Fruit fly (Drosophila melanogaster) whole organism, embryonic: ENCODE measurements around the gene Arp3.

Experiments used
- CG10267 ChIP-seq: fragments of 200-800 bp; sonication (Bioruptor generic); optimal IDR thresholded peaks from 2 replicates; lab custom pipeline; 2018; ENCODE audit warnings: missing biosample characterization, mild to moderate bottlenecking, missing genetic modification characterization, moderate library complexity
- CG10274 ChIP-seq: fragments of 200-800 bp; sonication (Bioruptor generic); optimal IDR thresholded peaks from 3 replicates; lab custom pipeline; 2017; ENCODE audit warnings: missing biosample characterization, mild to moderate bottlenecking, missing genetic modification characterization
- CG10543 ChIP-seq: fragments of 200-800 bp; sonication (Bioruptor generic); optimal IDR thresholded peaks from 3 replicates; lab custom pipeline; 2017; ENCODE audit warnings: missing biosample characterization, mild to moderate bottlenecking, missing genetic modification characterization, moderate library complexity
- CG10654 ChIP-seq: fragments of 200-800 bp; sonication (Bioruptor generic); optimal IDR thresholded peaks from 2 replicates; lab custom pipeline; 2016; ENCODE audit warnings: missing biosample characterization, missing genetic modification characterization
- CG12299 ChIP-seq: fragments of 200-800 bp; sonication (Bioruptor generic); optimal IDR thresholded peaks from 2 replicates; lab custom pipeline; 2018; ENCODE audit warnings: missing biosample characterization, mild to moderate bottlenecking, missing genetic modification characterization
- CG14050 ChIP-seq: fragments of 200-800 bp; sonication (Bioruptor generic); IDR thresholded peaks from 3 replicates; pipeline ENCODE4 v1.3.6; 2022; ENCODE audit warnings: missing biosample characterization, missing genetic modification characterization
- CG15011 ChIP-seq: fragments of 200-800 bp; sonication (Bioruptor generic); optimal IDR thresholded peaks from 3 replicates; lab custom pipeline; 2018; ENCODE audit warnings: missing biosample characterization, mild to moderate bottlenecking, missing genetic modification characterization
- CG15479 ChIP-seq: fragments of 200-800 bp; sonication (Bioruptor generic); optimal IDR thresholded peaks from 3 replicates; lab custom pipeline; 2019; ENCODE audit warnings: missing biosample characterization, mild to moderate bottlenecking, missing genetic modification characterization, moderate library complexity
- CG17568 ChIP-seq: fragments of 200-800 bp; sonication (Bioruptor generic); optimal IDR thresholded peaks from 2 replicates; lab custom pipeline; 2018; ENCODE audit warnings: missing biosample characterization, mild to moderate bottlenecking, missing genetic modification characterization, moderate library complexity
- CG18011 ChIP-seq: fragments of 200-800 bp; sonication (Bioruptor generic); optimal IDR thresholded peaks from 2 replicates; lab custom pipeline; 2017; ENCODE audit warnings: missing biosample characterization, missing genetic modification characterization, mild to moderate bottlenecking, moderate library complexity, missing genotype
- CG18599 ChIP-seq: fragments of 200-800 bp; sonication (Bioruptor generic); optimal IDR thresholded peaks from 3 replicates; lab custom pipeline; 2017; ENCODE audit warnings: missing biosample characterization, missing genetic modification characterization, mild to moderate bottlenecking, moderate library complexity, missing genetic modification reagents
- CG33213 ChIP-seq: fragments of 200-800 bp; sonication (Bioruptor generic); optimal IDR thresholded peaks from 3 replicates; lab custom pipeline; 2016; ENCODE audit warnings: missing biosample characterization, missing genetic modification characterization
- CG3407 ChIP-seq: fragments of 200-800 bp; sonication (Bioruptor generic); optimal IDR thresholded peaks from 2 replicates; lab custom pipeline; 2018; ENCODE audit warnings: missing biosample characterization, mild to moderate bottlenecking, missing genetic modification characterization
- CG42726 ChIP-seq: fragments of 200-800 bp; sonication (Bioruptor generic); IDR thresholded peaks from 2 replicates; pipeline ENCODE4 v1.3.6; 2022; ENCODE audit warnings: missing biosample characterization, missing genetic modification characterization; ENCODE audit not compliant: partially characterized antibody
- CG4360 ChIP-seq: fragments of 200-800 bp; sonication (Bioruptor generic); IDR thresholded peaks from 2 replicates; pipeline ENCODE4 v1.3.6; 2022; ENCODE audit warnings: missing biosample characterization, missing genetic modification characterization
- CG5180 ChIP-seq: fragments of 200-800 bp; sonication (Bioruptor generic); optimal IDR thresholded peaks from 3 replicates; lab custom pipeline; 2017; ENCODE audit warnings: missing biosample characterization, missing genetic modification characterization, mild to moderate bottlenecking, moderate library complexity, missing genetic modification reagents
- CG6175 ChIP-seq: fragments of 200-800 bp; sonication (Bioruptor generic); IDR thresholded peaks from 3 replicates; pipeline ENCODE4 v1.3.6; 2022; ENCODE audit warnings: missing biosample characterization, missing genetic modification characterization
- CG7556 ChIP-seq: fragments of 200-800 bp; sonication (Bioruptor generic); optimal IDR thresholded peaks from 2 replicates; lab custom pipeline; 2017; ENCODE audit warnings: missing biosample characterization, mild to moderate bottlenecking, missing genetic modification characterization
- CG8388 ChIP-seq: fragments of 200-800 bp; sonication (Bioruptor generic); optimal IDR thresholded peaks from 2 replicates; lab custom pipeline; 2019; ENCODE audit warnings: missing biosample characterization, mild to moderate bottlenecking, missing genetic modification characterization, moderate library complexity
- CG9609 ChIP-seq: fragments of 200-800 bp; sonication (Bioruptor generic); optimal IDR thresholded peaks from 3 replicates; lab custom pipeline; 2016; ENCODE audit warnings: missing biosample characterization, missing genetic modification characterization
- CG9797 ChIP-seq: fragments of 200-800 bp; sonication (Bioruptor generic); optimal IDR thresholded peaks from 3 replicates; lab custom pipeline; 2018; ENCODE audit warnings: missing biosample characterization, mild to moderate bottlenecking, missing genetic modification characterization
- Dad ChIP-seq: fragments of 200-800 bp; sonication (Bioruptor generic); optimal IDR thresholded peaks from 3 replicates; lab custom pipeline; 2016; ENCODE audit warnings: missing biosample characterization, missing genetic modification characterization
- Ets65A ChIP-seq: fragments of 200-800 bp; sonication (Bioruptor generic); peaks from one replicate; lab custom pipeline; 2016; ENCODE audit warnings: missing biosample characterization, missing genetic modification characterization
- Gug ChIP-seq: fragments of 200-800 bp; sonication (Bioruptor generic); IDR thresholded peaks from 4 replicates; pipeline ENCODE4 v1.3.6; 2022; ENCODE audit warnings: missing biosample characterization, missing genetic modification characterization
- Hey ChIP-seq: fragments of 200-800 bp; sonication (Bioruptor generic); optimal IDR thresholded peaks from 3 replicates; lab custom pipeline; 2018; ENCODE audit warnings: missing biosample characterization, mild to moderate bottlenecking, missing genetic modification characterization
- Hmr ChIP-seq: fragments of 200-800 bp; sonication (Bioruptor generic); optimal IDR thresholded peaks from 3 replicates; lab custom pipeline; 2017; ENCODE audit warnings: mild to moderate bottlenecking, missing biosample characterization, missing genetic modification reagents, missing genetic modification characterization
- Hr51 ChIP-seq, 2 experiments: fragments of 200-800 bp; sonication (Bioruptor generic); optimal IDR thresholded peaks; 2 replicates in 1 of 2; 3 replicates in 1 of 2; lab custom pipeline; 2016 to 2018; ENCODE audit warnings: missing biosample characterization in 2 of 2, missing genetic modification characterization in 2 of 2, mild to moderate bottlenecking in 1 of 2, moderate library complexity in 1 of 2
- Kr ChIP-seq: fragments of 200-800 bp; sonication (Bioruptor generic); optimal IDR thresholded peaks from 2 replicates; lab custom pipeline; 2017; ENCODE audit warnings: missing biosample characterization, mild to moderate bottlenecking, missing genetic modification characterization
- Optix ChIP-seq: fragments of 200-800 bp; sonication (Bioruptor generic); IDR thresholded peaks from 3 replicates; pipeline ENCODE4 v1.3.6; 2022; ENCODE audit warnings: missing biosample characterization, missing genetic modification characterization
- Poxn ChIP-seq: fragments of 200-800 bp; sonication (Bioruptor generic); IDR thresholded peaks from 2 replicates; pipeline ENCODE4 v1.3.6; 2022; ENCODE audit warnings: missing biosample characterization, missing genetic modification characterization
- Spps ChIP-seq: fragments of 200-800 bp; sonication (Bioruptor generic); optimal IDR thresholded peaks from 2 replicates; lab custom pipeline; 2018; ENCODE audit warnings: missing biosample characterization, mild to moderate bottlenecking, missing genetic modification characterization
- Xbp1 ChIP-seq: fragments of 200-800 bp; sonication (Bioruptor generic); optimal IDR thresholded peaks from 3 replicates; lab custom pipeline; 2016; ENCODE audit warnings: missing biosample characterization, mild to moderate bottlenecking, missing genetic modification characterization
- Xrp1 ChIP-seq: fragments of 200-800 bp; sonication (Bioruptor generic); IDR thresholded peaks from 2 replicates; pipeline ENCODE4 v1.3.6; 2022; ENCODE audit warnings: missing biosample characterization, missing genetic modification characterization
- da ChIP-seq: fragments of 200-800 bp; sonication (Bioruptor generic); optimal IDR thresholded peaks from 2 replicates; lab custom pipeline; 2016; ENCODE audit warnings: missing biosample characterization, missing genetic modification characterization
- en ChIP-seq: fragments of 200-800 bp; sonication (Bioruptor generic); optimal IDR thresholded peaks from 2 replicates; lab custom pipeline; 2016; ENCODE audit warnings: missing biosample characterization, missing genetic modification characterization
- exex ChIP-seq: fragments of 200-800 bp; sonication (Bioruptor generic); optimal IDR thresholded peaks from 4 replicates; lab custom pipeline; 2018; ENCODE audit warnings: missing biosample characterization, mild to moderate bottlenecking, missing genetic modification characterization, moderate library complexity
- fd102C ChIP-seq: fragments of 200-800 bp; sonication (Bioruptor generic); optimal IDR thresholded peaks from 2 replicates; lab custom pipeline; 2018; ENCODE audit warnings: missing biosample characterization, mild to moderate bottlenecking, missing genetic modification characterization, moderate library complexity
- h ChIP-seq: fragments of >200 bp; optimal IDR thresholded peaks from 2 replicates; lab custom pipeline; 2017
- her ChIP-seq: fragments of 200-800 bp; sonication (Bioruptor generic); optimal IDR thresholded peaks from 2 replicates; lab custom pipeline; 2016; ENCODE audit warnings: missing biosample characterization, missing genetic modification characterization
- lab ChIP-seq: fragments of 200-800 bp; sonication (Bioruptor generic); optimal IDR thresholded peaks from 3 replicates; lab custom pipeline; 2017; ENCODE audit warnings: missing biosample characterization, missing genetic modification characterization, mild to moderate bottlenecking, moderate library complexity, missing genetic modification reagents
- lilli ChIP-seq: fragments of 200-800 bp; sonication (Bioruptor generic); optimal IDR thresholded peaks from 3 replicates; lab custom pipeline; 2016; ENCODE audit warnings: missing biosample characterization, missing genetic modification characterization
- mam ChIP-seq: fragments of 200-800 bp; sonication (Bioruptor generic); optimal IDR thresholded peaks from 3 replicates; lab custom pipeline; 2016; ENCODE audit warnings: missing biosample characterization, missing genetic modification characterization
- peb ChIP-seq: fragments of 200-800 bp; sonication (Bioruptor generic); IDR thresholded peaks from 2 replicates; pipeline ENCODE4 v1.3.6; 2022; ENCODE audit warnings: missing biosample characterization, missing genetic modification characterization
- pfk ChIP-seq: fragments of 200-800 bp; sonication (Bioruptor generic); optimal IDR thresholded peaks from 2 replicates; lab custom pipeline; 2018; ENCODE audit warnings: missing biosample characterization, mild to moderate bottlenecking, missing genetic modification characterization, moderate library complexity
- pnt ChIP-seq: fragments of 200-800 bp; sonication (Bioruptor generic); optimal IDR thresholded peaks from 3 replicates; lab custom pipeline; 2016; ENCODE audit warnings: missing biosample characterization, missing genetic modification characterization
- ranshi ChIP-seq: fragments of 200-800 bp; sonication (Bioruptor generic); IDR thresholded peaks from 2 replicates; pipeline ENCODE4 v1.3.6; 2022; ENCODE audit warnings: missing biosample characterization, missing genetic modification characterization
- run ChIP-seq: fragments of 200-800 bp; sonication (Bioruptor generic); optimal IDR thresholded peaks from 3 replicates; lab custom pipeline; 2018; ENCODE audit warnings: missing biosample characterization, mild to moderate bottlenecking, missing genetic modification characterization
- salm ChIP-seq: fragments of 200-800 bp; sonication (Bioruptor generic); optimal IDR thresholded peaks from 2 replicates; lab custom pipeline; 2018; ENCODE audit warnings: missing biosample characterization, mild to moderate bottlenecking, missing genetic modification characterization
- tgo ChIP-seq: fragments of 200-800 bp; sonication (Bioruptor generic); IDR thresholded peaks from 3 replicates; pipeline ENCODE4 v1.3.6; 2022; ENCODE audit warnings: missing biosample characterization, missing genetic modification characterization
- trem ChIP-seq: fragments of 200-800 bp; optimal IDR thresholded peaks from 3 replicates; lab custom pipeline; 2019; ENCODE audit warnings: missing biosample characterization, mild to moderate bottlenecking, missing genetic modification characterization, moderate library complexity
- ttk ChIP-seq: fragments of 200-800 bp; sonication (Bioruptor generic); IDR thresholded peaks from 2 replicates; pipeline ENCODE4 v2.1.2; 2022; ENCODE audit warnings: missing biosample characterization, missing genetic modification characterization

Gene Arp3

DNA sequence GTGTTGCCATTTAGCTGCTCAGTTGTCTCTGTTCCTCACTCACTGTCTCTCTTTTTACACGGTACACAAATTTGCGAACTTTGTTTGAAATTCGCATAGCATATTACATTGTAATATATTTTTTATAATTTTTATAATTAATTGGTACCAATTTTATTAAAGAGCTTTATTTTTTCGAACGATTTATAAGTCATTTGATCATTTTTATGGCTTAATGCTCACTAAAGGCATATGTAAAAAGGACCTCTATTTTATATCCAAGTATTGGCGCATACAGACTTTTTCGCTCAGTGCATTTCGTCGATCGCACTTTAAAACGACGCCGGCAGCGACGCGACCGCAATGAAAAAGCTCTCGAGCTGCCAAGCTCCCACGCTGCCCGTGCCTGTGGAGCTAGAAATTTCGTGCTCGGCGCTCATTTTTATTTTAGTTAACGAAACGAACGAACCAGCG, 19.6 kb downstream of the Arp3 start (continued):
- TF ChIP-seq CG6175 (GFP tag; lab: Robert Waterston, UW), result peak; percentile 92
- TF ChIP-seq her (GFP tag; lab: Kevin White, UChicago), result peak; percentile 71
- peak; percentile 90 for TF ChIP-seq CG10654 (GFP tag; lab: Kevin White, UChicago)
- peak; percentile 69; the same call in 2 of the 3 replicates for TF ChIP-seq Optix (GFP tag; lab: Robert Waterston, UW)
- peak; percentile 70 for TF ChIP-seq pnt
- peak; percentile 86 for TF ChIP-seq CG10274
- TF ChIP-seq CG7556 (GFP tag; lab: Kevin White, UChicago), result peak; percentile 98
- TF ChIP-seq CG17568, result peak; percentile 89
- peak; percentile 88 for TF ChIP-seq ttk
- TF ChIP-seq CG10543 (GFP tag; lab: Kevin White, UChicago), result peak; percentile 98
- TF ChIP-seq Poxn, result peak; percentile 96
- TF ChIP-seq CG9609 (GFP tag; lab: Kevin White, UChicago), result peak; percentile 74
- TF ChIP-seq CG18011, result peak; percentile 83
- TF ChIP-seq CG10267 (tag; lab: Kevin White, UChicago), result peak; percentile 76
- peak; percentile 47 for TF ChIP-seq da (GFP tag; lab: Kevin White, UChicago)
- no peak for TF ChIP-seq h (lab: Kevin White, UChicago)
- no peak for TF ChIP-seq pfk (GFP tag; lab: Kevin White, UChicago)
- TF ChIP-seq CG42726, result no peak
- peak; percentile 95 for TF ChIP-seq tgo
- peak; percentile 96 for TF ChIP-seq Xbp1
- TF ChIP-seq CG14050 (GFP tag; lab: Robert Waterston, UW), result peak; percentile 89
- peak; percentile 92 for TF ChIP-seq run (tag; lab: Kevin White, UChicago)
- TF ChIP-seq Xrp1 (GFP tag; lab: Robert Waterston, UW), result peak; percentile 87
- peak; percentile 92 for TF ChIP-seq CG15011 (GFP tag; lab: Kevin White, UChicago)
- no peak for TF ChIP-seq trem (tag; lab: Kevin White, UChicago)
- TF ChIP-seq CG3407 (GFP tag; lab: Kevin White, UChicago), result peak; percentile 80
- TF ChIP-seq CG9797, result no peak
- peak; percentile 81 for TF ChIP-seq CG5180 (GFP tag; lab: Kevin White, UChicago)
- peak; percentile 96 for TF ChIP-seq lab (GFP tag; lab: Kevin White, UChicago)
- TF ChIP-seq Spps (tag; lab: Kevin White, UChicago), result no peak
- peak; percentile 90 to 98 for TF ChIP-seq Hr51 (GFP tag; optimal IDR thresholded peaks at IDR 0.05; lab: Kevin White, UChicago)
- peak; percentile 84 for TF ChIP-seq Dad (GFP tag; lab: Kevin White, UChicago)
- TF ChIP-seq CG4360 (GFP tag; lab: Robert Waterston, UW), result 0 out of 2 replicates have a peak, but pooled peaks have one; percentile 20
- peak; percentile 79 for TF ChIP-seq peb (GFP tag; lab: Robert Waterston, UW)
- peak; percentile 86 for TF ChIP-seq CG8388 (GFP tag; lab: Kevin White, UChicago)
- no peak for TF ChIP-seq CG15479 (GFP tag; lab: Kevin White, UChicago)
- TF ChIP-seq mam (GFP tag; lab: Kevin White, UChicago), result peak; percentile 89
- peak; percentile 72 for TF ChIP-seq exex
- TF ChIP-seq en (GFP tag; lab: Kevin White, UChicago), result peak; percentile 55
- peak; percentile 76 for TF ChIP-seq CG33213 (GFP tag; lab: Kevin White, UChicago)
- peak; percentile 93 for TF ChIP-seq ranshi
- TF ChIP-seq Kr (GFP tag; lab: Kevin White, UChicago), result no peak
- TF ChIP-seq CG12299 (tag; lab: Kevin White, UChicago), result peak; percentile 94
- peak; percentile 99 for TF ChIP-seq Hmr (GFP tag; lab: Kevin White, UChicago)
- peak; percentile 89 for TF ChIP-seq salm (tag; lab: Kevin White, UChicago)
- peak; percentile 96 for TF ChIP-seq lilli (GFP tag; lab: Kevin White, UChicago)
- TF ChIP-seq Ets65A (GFP tag; lab: Kevin White, UChicago), result peak; percentile 96
- TF ChIP-seq Gug, result peak; percentile 92; the same call in 3 of the 4 replicates
- peak; percentile 99 for TF ChIP-seq CG18599 (GFP tag; lab: Kevin White, UChicago)
- TF ChIP-seq fd102C (GFP tag; lab: Kevin White, UChicago), result no peak
- TF ChIP-seq Hey (tag; lab: Kevin White, UChicago), result peak; percentile 67
